Worm (Caenorhabditis elegans) whole organism, young adult: ENCODE results near the gene hot-9.
A peak's percentile ranks its signal among the peaks of the same experiment; 100 is the strongest.

Experiments used
- C06A6.2 ChIP-seq: fragments of 200-800 bp; sonication (Bioruptor generic); conservative IDR thresholded peaks from 2 replicates; pipeline ENCODE4 v1.3.6; 2022; ENCODE audit warnings: missing genetic modification characterization, missing compliant biosample characterization
- D2030.7 ChIP-seq: fragments of 200-800 bp; sonication (Bioruptor generic); IDR thresholded peaks from 2 replicates; pipeline ENCODE4 v1.3.6; 2022; ENCODE audit warnings: missing genetic modification reagents, missing genetic modification characterization, missing compliant biosample characterization
- F39B2.1 ChIP-seq: fragments of 200-800 bp; sonication (Bioruptor generic); IDR thresholded peaks from 2 replicates; pipeline ENCODE4 v1.3.6; 2022; ENCODE audit warnings: missing genetic modification reagents, missing genetic modification characterization, missing compliant biosample characterization
- F49E8.2 ChIP-seq: sonication (generic microtip); optimal IDR thresholded peaks from 3 replicates; lab custom pipeline; 2017; ENCODE audit warnings: missing genetic modification characterization, mild to moderate bottlenecking, missing compliant biosample characterization, antibody characterized with exemption, moderate library complexity; ENCODE audit not compliant: insufficient read depth
- F57C9.4 ChIP-seq: sonication (generic microtip); optimal IDR thresholded peaks from 2 replicates; lab custom pipeline; 2017; ENCODE audit warnings: mild to moderate bottlenecking, missing genetic modification characterization, missing compliant biosample characterization
- K11D2.4 ChIP-seq: fragments of 200-800 bp; sonication (Bioruptor generic); IDR thresholded peaks from 2 replicates; pipeline ENCODE4 v1.3.6; 2022; ENCODE audit warnings: missing genetic modification reagents, missing genetic modification characterization, missing compliant biosample characterization
- Y53F4B.3 ChIP-seq: fragments of 200-800 bp; sonication (Bioruptor generic); IDR thresholded peaks from 2 replicates; pipeline ENCODE4 v1.3.6; 2022; ENCODE audit warnings: missing genetic modification reagents, missing genetic modification characterization, missing compliant biosample characterization
- Y67H2A.10 ChIP-seq: fragments of 200-800 bp; sonication (Bioruptor generic); conservative IDR thresholded peaks from 2 replicates; pipeline ENCODE4 v1.3.6; 2022; ENCODE audit warnings: missing genetic modification reagents, missing genetic modification characterization, missing compliant biosample characterization
- Y79H2A.3 ChIP-seq: fragments of 200-800 bp; sonication (Bioruptor generic); conservative IDR thresholded peaks from 2 replicates; pipeline ENCODE4 v1.3.6; 2022; ENCODE audit warnings: missing genetic modification reagents, missing genetic modification characterization, missing compliant biosample characterization
- aptf-2 ChIP-seq: fragments of 200-800 bp; sonication (Bioruptor generic); conservative IDR thresholded peaks from 2 replicates; pipeline ENCODE4 v1.3.6; 2022; ENCODE audit warnings: missing genetic modification reagents, missing genetic modification characterization, missing compliant biosample characterization
- atf-7 ChIP-seq: sonication (generic microtip); optimal IDR thresholded peaks from 2 replicates; lab custom pipeline; 2017; ENCODE audit warnings: mild to moderate bottlenecking, missing genetic modification characterization, missing compliant biosample characterization
- attf-3 ChIP-seq: fragments of 200-800 bp; sonication (Bioruptor generic); conservative IDR thresholded peaks from 2 replicates; pipeline ENCODE4 v1.3.6; 2022; ENCODE audit warnings: missing genetic modification reagents, missing genetic modification characterization, missing compliant biosample characterization
- attf-5 ChIP-seq: fragments of 200-800 bp; sonication (Bioruptor generic); optimal IDR thresholded peaks from 2 replicates; lab custom pipeline; 2018; ENCODE audit warnings: mild to moderate bottlenecking, missing genetic modification characterization, missing compliant biosample characterization
- attf-6 ChIP-seq: fragments of 200-800 bp; sonication (Bioruptor generic); IDR thresholded peaks from 2 replicates; pipeline ENCODE4 v1.3.6; 2022; ENCODE audit warnings: missing genetic modification reagents, missing genetic modification characterization, missing compliant biosample characterization
- bed-1 ChIP-seq: fragments of 200-800 bp; sonication (Bioruptor generic); IDR thresholded peaks from 2 replicates; pipeline ENCODE4 v1.3.6; 2022; ENCODE audit warnings: missing genetic modification reagents, missing genetic modification characterization, missing compliant biosample characterization
- cebp-1 ChIP-seq, 2 experiments: fragments of 200-800 bp in 1 of 2; sonication (Bioruptor generic) in 1 of 2; sonication (generic microtip) in 1 of 2; IDR thresholded peaks in 1 of 2; optimal IDR thresholded peaks in 1 of 2; 2 replicates each; pipeline versions ENCODE4 v1.3.6 to Lab custom; 2017 to 2022; ENCODE audit warnings: missing compliant biosample characterization in 2 of 2, missing genetic modification characterization in 2 of 2, mild to moderate bottlenecking in 1 of 2, missing genetic modification reagents in 1 of 2, moderate library complexity in 1 of 2
- ceh-100 ChIP-seq: fragments of 200-800 bp; sonication (Bioruptor generic); IDR thresholded peaks from 2 replicates; pipeline ENCODE4 v1.3.6; 2022; ENCODE audit warnings: missing genetic modification reagents, missing genetic modification characterization, missing compliant biosample characterization
- dpff-1 ChIP-seq: sonication (generic microtip); optimal IDR thresholded peaks from 2 replicates; lab custom pipeline; 2017; ENCODE audit warnings: mild to moderate bottlenecking, missing genetic modification characterization, missing compliant biosample characterization
- efl-1 ChIP-seq: fragments of 150-350 bp; optimal IDR thresholded peaks from 2 replicates; lab custom pipeline; 2014; ENCODE audit warnings: missing biosample characterization, missing genetic modification reagents, missing genetic modification characterization
- ekl-4 ChIP-seq: fragments of 200-800 bp; sonication (Bioruptor generic); IDR thresholded peaks from 2 replicates; pipeline ENCODE4 v1.3.6; 2022; ENCODE audit warnings: missing genetic modification reagents, missing genetic modification characterization, missing compliant biosample characterization
- fkh-3 ChIP-seq: sonication (generic microtip); optimal IDR thresholded peaks from 2 replicates; lab custom pipeline; 2016; ENCODE audit warnings: mild to moderate bottlenecking, missing genetic modification characterization, missing compliant biosample characterization
- him-1 ChIP-seq: sonication (generic microtip); optimal IDR thresholded peaks from 2 replicates; lab custom pipeline; 2016; ENCODE audit warnings: missing genotype, missing genetic modification reagents, missing genetic modification characterization, missing compliant biosample characterization
- hlh-12 ChIP-seq: sonication (generic microtip); optimal IDR thresholded peaks from 2 replicates; lab custom pipeline; 2016; ENCODE audit warnings: missing genetic modification characterization, missing compliant biosample characterization
- hmg-1.2 ChIP-seq: fragments of 200-800 bp; sonication (Bioruptor generic); IDR thresholded peaks from 2 replicates; pipeline ENCODE4 v1.3.6; 2022; ENCODE audit warnings: missing genetic modification reagents, missing genetic modification characterization, missing compliant biosample characterization
- hsf-1 ChIP-seq: fragments of 200-800 bp; sonication (Bioruptor generic); IDR thresholded peaks from 2 replicates; pipeline ENCODE4 v1.3.6; 2022; ENCODE audit warnings: missing genetic modification reagents, missing genetic modification characterization, missing compliant biosample characterization
- lag-1 ChIP-seq: fragments of 200-800 bp; sonication (Bioruptor generic); IDR thresholded peaks from 2 replicates; pipeline ENCODE4 v1.3.6; 2022; ENCODE audit warnings: missing genetic modification reagents, missing genetic modification characterization, missing compliant biosample characterization
- let-607 ChIP-seq, 2 experiments: fragments of 200-800 bp in 1 of 2; sonication (Bioruptor generic) in 1 of 2; sonication (generic microtip) in 1 of 2; optimal IDR thresholded peaks; 2 replicates each; lab custom pipeline; 2016 to 2018; ENCODE audit warnings: mild to moderate bottlenecking in 2 of 2, missing compliant biosample characterization in 2 of 2, missing genetic modification characterization in 2 of 2, moderate library complexity in 2 of 2, missing genotype in 1 of 2
- lin-26 ChIP-seq: fragments of 200-800 bp; sonication (Bioruptor generic); IDR thresholded peaks from 2 replicates; pipeline ENCODE4 v1.3.6; 2022; ENCODE audit warnings: missing genetic modification reagents, missing genetic modification characterization, missing compliant biosample characterization
- lin-54 ChIP-seq: fragments of 200-800 bp; sonication (Bioruptor generic); optimal IDR thresholded peaks from 2 replicates; lab custom pipeline; 2018; ENCODE audit warnings: mild to moderate bottlenecking, missing genetic modification characterization, missing compliant biosample characterization
- lir-1 ChIP-seq: fragments of 200-800 bp; sonication (Bioruptor generic); conservative IDR thresholded peaks from 2 replicates; pipeline ENCODE4 v1.3.6; 2022; ENCODE audit warnings: missing genetic modification reagents, missing genetic modification characterization, missing compliant biosample characterization
- madf-10 ChIP-seq: sonication (generic microtip); optimal IDR thresholded peaks from 2 replicates; lab custom pipeline; 2016; ENCODE audit warnings: mild to moderate bottlenecking, missing genetic modification characterization, missing compliant biosample characterization
- mcd-1 ChIP-seq: fragments of 200-800 bp; sonication (Bioruptor generic); IDR thresholded peaks from 2 replicates; pipeline ENCODE4 v1.3.6; 2022; ENCODE audit warnings: missing genetic modification reagents, missing genetic modification characterization, missing compliant biosample characterization
- nfya-1 ChIP-seq: sonication (generic microtip); optimal IDR thresholded peaks from 2 replicates; lab custom pipeline; 2017; ENCODE audit warnings: antibody characterized with exemption, missing compliant biosample characterization, missing genetic modification characterization, borderline replicate concordance; ENCODE audit not compliant: insufficient read depth
- nhr-179 ChIP-seq: sonication (generic microtip); optimal IDR thresholded peaks from 2 replicates; lab custom pipeline; 2016; ENCODE audit warnings: mild to moderate bottlenecking, missing genetic modification characterization, missing compliant biosample characterization
- rec-8 ChIP-seq, 2 experiments: sonication (generic microtip); optimal IDR thresholded peaks; 2 replicates each; lab custom pipeline; 2016; ENCODE audit warnings: mild to moderate bottlenecking in 2 of 2, missing genetic modification characterization in 2 of 2, missing genetic modification reagents in 2 of 2, missing genotype in 2 of 2, missing biosample characterization in 1 of 2, missing compliant biosample characterization in 1 of 2, moderate library complexity in 1 of 2
- repo-1 ChIP-seq: sonication (generic microtip); optimal IDR thresholded peaks from 2 replicates; lab custom pipeline; 2017; ENCODE audit warnings: mild to moderate bottlenecking, missing genetic modification characterization, missing compliant biosample characterization
- rpc-1 ChIP-seq, 2 experiments: fragments of 150-350 bp in 1 of 2; sonication (generic microtip) in 1 of 2; optimal IDR thresholded peaks; 2 replicates each; lab custom pipeline; 2014 to 2018; ENCODE audit warnings: missing biosample characterization in 1 of 2, missing genetic modification characterization in 1 of 2, missing genetic modification reagents in 1 of 2, missing genotype in 1 of 2
- snpc-1.3 ChIP-seq: sonication (generic microtip); optimal IDR thresholded peaks from 2 replicates; lab custom pipeline; 2017; ENCODE audit warnings: missing genetic modification characterization, mild to moderate bottlenecking, missing compliant biosample characterization, antibody characterized with exemption, moderate library complexity, missing genotype, missing genetic modification reagents; ENCODE audit not compliant: insufficient read depth
- sptf-2 ChIP-seq: fragments of 200-800 bp; sonication (Bioruptor generic); optimal IDR thresholded peaks from 2 replicates; lab custom pipeline; 2018; ENCODE audit warnings: mild to moderate bottlenecking, missing genetic modification characterization, missing compliant biosample characterization
- tbx-9 ChIP-seq: sonication (generic microtip); optimal IDR thresholded peaks from 2 replicates; lab custom pipeline; 2016; ENCODE audit warnings: borderline replicate concordance, missing genetic modification characterization, inconsistent platforms, missing compliant biosample characterization
- tlf-1 ChIP-seq: fragments of 200-800 bp; sonication (Bioruptor generic); optimal IDR thresholded peaks from 2 replicates; lab custom pipeline; 2018; ENCODE audit warnings: mild to moderate bottlenecking, missing genetic modification characterization, missing compliant biosample characterization
- xnd-1 ChIP-seq: sonication (generic microtip); optimal IDR thresholded peaks from 2 replicates; lab custom pipeline; 2016; ENCODE audit warnings: missing genotype, missing genetic modification reagents, missing genetic modification characterization, missing compliant biosample characterization
- zim-3 ChIP-seq: sonication (generic microtip); optimal IDR thresholded peaks from 2 replicates; lab custom pipeline; 2017; ENCODE audit warnings: mild to moderate bottlenecking, missing genetic modification characterization, moderate library complexity, missing compliant biosample characterization
- ztf-18 ChIP-seq: sonication (generic microtip); optimal IDR thresholded peaks from 2 replicates; lab custom pipeline; 2016; ENCODE audit warnings: missing genotype, mild to moderate bottlenecking, missing genetic modification characterization, missing compliant biosample characterization
- ztf-26 ChIP-seq: sonication (generic microtip); optimal IDR thresholded peaks from 2 replicates; lab custom pipeline; 2017; ENCODE audit warnings: missing genetic modification characterization, missing compliant biosample characterization
- ztf-28 ChIP-seq: fragments of 200-800 bp; sonication (Bioruptor generic); IDR thresholded peaks from 2 replicates; pipeline ENCODE4 v1.3.6; 2022; ENCODE audit warnings: missing genetic modification reagents, missing genetic modification characterization, missing compliant biosample characterization
- ztf-6 ChIP-seq: fragments of 200-800 bp; sonication (Bioruptor generic); IDR thresholded peaks from 2 replicates; pipeline ENCODE4 v1.3.6; 2022; ENCODE audit warnings: missing genetic modification reagents, missing genetic modification characterization, missing compliant biosample characterization

Gene hot-9

DNA sequence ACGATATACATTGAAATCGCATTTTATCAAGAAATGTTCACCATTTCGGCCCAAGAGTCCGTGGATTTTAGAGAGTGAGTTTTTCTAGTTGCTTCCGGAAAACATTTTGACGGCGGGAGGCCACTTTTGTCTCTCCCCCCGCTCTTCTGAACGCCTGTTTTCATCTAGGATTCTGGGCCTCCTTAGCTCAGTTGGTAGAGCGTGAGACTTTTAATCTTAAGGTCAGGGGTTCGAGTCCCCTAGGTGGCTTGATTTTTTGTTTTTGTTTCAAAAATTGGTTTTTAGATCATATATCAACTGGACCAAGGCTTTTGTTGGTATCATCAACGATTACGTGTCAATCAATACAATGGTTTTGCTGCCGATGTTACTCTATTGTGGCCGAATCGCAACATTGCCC, 6.5 kb downstream of the hot-9 start (continued):
- peak; percentile 66; the same call in 1 of the 2 replicates for TF ChIP-seq hmg-1.2 (GFP tag; lab: Robert Waterston, UW)
- no peak for TF ChIP-seq attf-3 (GFP tag; lab: Robert Waterston, UW)
- TF ChIP-seq attf-5 (GFP tag; lab: Kevin White, UChicago): peak; percentile 37
- peak; percentile 75; the same call in 1 of the 2 replicates for TF ChIP-seq D2030.7
- TF ChIP-seq F49E8.2 (tag; lab: Kevin White, UChicago): peak; percentile 28
- peak; percentile 84 for TF ChIP-seq him-1 (tag; lab: Kevin White, UChicago)
- TF ChIP-seq hlh-12 (tag; lab: Kevin White, UChicago): peak; percentile 40
- no peak for TF ChIP-seq mcd-1 (GFP tag; lab: Robert Waterston, UW)
- TF ChIP-seq ztf-26: no peak
- no peak for TF ChIP-seq F57C9.4
- no peak for TF ChIP-seq F39B2.1
- peak; percentile 78 for TF ChIP-seq ztf-28 (GFP tag; lab: Robert Waterston, UW)
- TF ChIP-seq lir-1: no peak
- peak; percentile 9 to 77 for TF ChIP-seq rec-8 (tag; optimal IDR thresholded peaks at IDR 0.05; lab: Kevin White, UChicago)
- TF ChIP-seq madf-10: peak; percentile 46
- peak; percentile 98 for TF ChIP-seq lin-26 (GFP tag; lab: Robert Waterston, UW)
- 0 out of 2 replicates have a peak, but pooled peaks have one; percentile 62 for TF ChIP-seq Y79H2A.3 (GFP tag; lab: Robert Waterston, UW)
- no peak for TF ChIP-seq efl-1 (GFP tag; lab: Kevin White, UChicago)
- no peak for TF ChIP-seq ztf-6
- TF ChIP-seq aptf-2: no peak
- TF ChIP-seq xnd-1 (tag; lab: Kevin White, UChicago): no peak
- TF ChIP-seq atf-7 (tag; lab: Kevin White, UChicago): no peak
- TF ChIP-seq lag-1 (GFP tag; lab: Robert Waterston, UW): no peak
- no peak for TF ChIP-seq nhr-179 (tag; lab: Kevin White, UChicago)
- TF ChIP-seq tbx-9 (tag; lab: Kevin White, UChicago): no peak
- TF ChIP-seq K11D2.4: no peak
- peak; percentile 16 for TF ChIP-seq zim-3
- TF ChIP-seq fkh-3 (tag; lab: Kevin White, UChicago): no peak
- TF ChIP-seq hsf-1: no peak
- TF ChIP-seq Y67H2A.10 (GFP tag; lab: Robert Waterston, UW): no peak; the same call in 1 of the 2 replicates
- TF ChIP-seq ztf-18 (tag; lab: Kevin White, UChicago): peak; percentile 71
- no peak for TF ChIP-seq tlf-1 (GFP tag; lab: Kevin White, UChicago)
- TF ChIP-seq cebp-1 (GFP tag; IDR thresholded peaks at IDR 0.05; lab: Robert Waterston, UW): no peak
- no peak for TF ChIP-seq cebp-1 (tag; optimal IDR thresholded peaks at IDR 0.05; lab: Kevin White, UChicago)
- peak; percentile 44 for TF ChIP-seq snpc-1.3 (tag; lab: Kevin White, UChicago)
- TF ChIP-seq ceh-100 (GFP tag; lab: Robert Waterston, UW): peak; percentile 56; the same call in 1 of the 2 replicates
- peak; percentile 88 for TF ChIP-seq rpc-1 (optimal IDR thresholded peaks at IDR 0.05; lab: Kevin White, UChicago)
- peak; percentile 97 for TF ChIP-seq rpc-1 (tag; optimal IDR thresholded peaks at IDR 0.05; lab: Kevin White, UChicago)
- peak; percentile 74 for TF ChIP-seq sptf-2
- TF ChIP-seq nfya-1: no peak
- peak; percentile 51; the same call in 1 of the 2 replicates for TF ChIP-seq ekl-4 (GFP tag; lab: Robert Waterston, UW)
- TF ChIP-seq C06A6.2 (GFP tag; lab: Robert Waterston, UW): no peak
- TF ChIP-seq attf-6 (GFP tag; lab: Robert Waterston, UW): peak; percentile 86
- no peak for TF ChIP-seq dpff-1 (tag; lab: Kevin White, UChicago)
- TF ChIP-seq lin-54 (GFP tag; lab: Kevin White, UChicago): no peak
- TF ChIP-seq repo-1: no peak
- TF ChIP-seq bed-1 (GFP tag; lab: Robert Waterston, UW): no peak
- TF ChIP-seq let-607 (tag; optimal IDR thresholded peaks at IDR 0.05; lab: Kevin White, UChicago): peak in 1 of 2 experiments; percentile 8
- TF ChIP-seq Y53F4B.3 (GFP tag; lab: Robert Waterston, UW): no peak
